Fruit fly (Drosophila melanogaster) whole organism, embryonic: ENCODE measurements around the gene CG14818.

Source experiments
- Antp ChIP-seq: fragments of 200-800 bp; sonication (Bioruptor generic); optimal IDR thresholded peaks from 3 replicates; lab custom pipeline; 2016; ENCODE audit warnings: missing biosample characterization, missing genetic modification characterization
- CG10147 ChIP-seq: fragments of 200-800 bp; sonication (Bioruptor generic); optimal IDR thresholded peaks from 2 replicates; lab custom pipeline; 2019; ENCODE audit warnings: missing biosample characterization, mild to moderate bottlenecking, missing genetic modification characterization, moderate library complexity
- CG1024 ChIP-seq: fragments of 200-800 bp; sonication (Bioruptor generic); IDR thresholded peaks from 2 replicates; pipeline ENCODE4 v1.3.6; 2022; ENCODE audit warnings: missing biosample characterization, missing genetic modification characterization
- CG10462 ChIP-seq: fragments of 200-800 bp; sonication (Bioruptor generic); optimal IDR thresholded peaks from 2 replicates; lab custom pipeline; 2016; ENCODE audit warnings: missing biosample characterization, missing genetic modification characterization
- CG12299 ChIP-seq: fragments of 200-800 bp; sonication (Bioruptor generic); optimal IDR thresholded peaks from 2 replicates; lab custom pipeline; 2018; ENCODE audit warnings: missing biosample characterization, mild to moderate bottlenecking, missing genetic modification characterization
- CG13123 ChIP-seq: fragments of 200-800 bp; sonication (Bioruptor generic); optimal IDR thresholded peaks from 2 replicates; lab custom pipeline; 2016; ENCODE audit warnings: missing biosample characterization, missing genetic modification characterization
- CG13775 ChIP-seq: fragments of 200-800 bp; sonication (Bioruptor generic); optimal IDR thresholded peaks from 3 replicates; lab custom pipeline; 2017; ENCODE audit warnings: missing biosample characterization, mild to moderate bottlenecking, missing genetic modification characterization
- CG15011 ChIP-seq: fragments of 200-800 bp; sonication (Bioruptor generic); optimal IDR thresholded peaks from 3 replicates; lab custom pipeline; 2018; ENCODE audit warnings: missing biosample characterization, mild to moderate bottlenecking, missing genetic modification characterization
- CG15514 ChIP-seq: fragments of 200-800 bp; sonication (Bioruptor generic); optimal IDR thresholded peaks from 3 replicates; lab custom pipeline; 2017; ENCODE audit warnings: missing biosample characterization, missing genetic modification characterization, mild to moderate bottlenecking, moderate library complexity, missing genetic modification reagents
- CG1647 ChIP-seq: fragments of 200-800 bp; sonication (Bioruptor generic); optimal IDR thresholded peaks from 3 replicates; lab custom pipeline; 2016; ENCODE audit warnings: missing biosample characterization, missing genetic modification characterization
- CG16779 ChIP-seq: fragments of 200-800 bp; sonication (Bioruptor generic); IDR thresholded peaks from 2 replicates; pipeline ENCODE4 v1.3.6; 2022; ENCODE audit warnings: missing biosample characterization, missing genetic modification characterization
- CG16815 ChIP-seq: fragments of 200-800 bp; sonication (Bioruptor generic); optimal IDR thresholded peaks from 3 replicates; lab custom pipeline; 2017; ENCODE audit warnings: missing biosample characterization, mild to moderate bottlenecking, missing genetic modification characterization
- CG30431 ChIP-seq: fragments of 200-800 bp; sonication (Bioruptor generic); optimal IDR thresholded peaks from 2 replicates; lab custom pipeline; 2017; ENCODE audit warnings: missing biosample characterization, missing genetic modification characterization
- CG3065 ChIP-seq: fragments of 200-800 bp; sonication (Bioruptor generic); optimal IDR thresholded peaks from 2 replicates; lab custom pipeline; 2016; ENCODE audit warnings: missing biosample characterization, missing genetic modification characterization
- CG3407 ChIP-seq: fragments of 200-800 bp; sonication (Bioruptor generic); optimal IDR thresholded peaks from 2 replicates; lab custom pipeline; 2018; ENCODE audit warnings: missing biosample characterization, mild to moderate bottlenecking, missing genetic modification characterization
- CG3726 ChIP-seq: fragments of 200-800 bp; sonication (Bioruptor generic); IDR thresholded peaks from 3 replicates; pipeline ENCODE4, ENCODE4 v1.3.6; 2022; ENCODE audit warnings: missing biosample characterization, missing genetic modification characterization
- CG42726 ChIP-seq: fragments of 200-800 bp; sonication (Bioruptor generic); IDR thresholded peaks from 2 replicates; pipeline ENCODE4 v1.3.6; 2022; ENCODE audit warnings: missing biosample characterization, missing genetic modification characterization; ENCODE audit not compliant: partially characterized antibody
- Drgx ChIP-seq: fragments of 200-800 bp; sonication (Bioruptor generic); IDR thresholded peaks from 2 replicates; pipeline ENCODE4 v1.3.6; 2022; ENCODE audit warnings: missing biosample characterization, missing genetic modification characterization
- E2f2 ChIP-seq: fragments of 200-800 bp; sonication (Bioruptor generic); IDR thresholded peaks from 2 replicates; pipeline ENCODE4 v1.3.6; 2022; ENCODE audit warnings: missing biosample characterization, missing genetic modification characterization
- Ets65A ChIP-seq: fragments of 200-800 bp; sonication (Bioruptor generic); peaks from one replicate; lab custom pipeline; 2016; ENCODE audit warnings: missing biosample characterization, missing genetic modification characterization
- Fer3 ChIP-seq: fragments of 200-800 bp; sonication (Bioruptor generic); optimal IDR thresholded peaks from 2 replicates; lab custom pipeline; 2018; ENCODE audit warnings: missing biosample characterization, mild to moderate bottlenecking, missing genetic modification characterization, moderate library complexity
- Gsc ChIP-seq: fragments of 200-800 bp; sonication (Bioruptor generic); IDR thresholded peaks from 2 replicates; pipeline ENCODE4 v1.3.6; 2022; ENCODE audit warnings: missing biosample characterization, missing genetic modification characterization
- Gug ChIP-seq: fragments of 200-800 bp; sonication (Bioruptor generic); IDR thresholded peaks from 4 replicates; pipeline ENCODE4 v1.3.6; 2022; ENCODE audit warnings: missing biosample characterization, missing genetic modification characterization
- HLH3B ChIP-seq: fragments of 200-800 bp; sonication (Bioruptor generic); IDR thresholded peaks from 2 replicates; pipeline ENCODE4 v1.3.6; 2022; ENCODE audit warnings: missing biosample characterization, missing genetic modification characterization
- HLHmδ ChIP-seq: fragments of 200-800 bp; sonication (Bioruptor generic); optimal IDR thresholded peaks from 2 replicates; lab custom pipeline; 2018; ENCODE audit warnings: missing biosample characterization, mild to moderate bottlenecking, missing genetic modification characterization, moderate library complexity
- Hr51 ChIP-seq, 2 experiments: fragments of 200-800 bp; sonication (Bioruptor generic); optimal IDR thresholded peaks; 2 replicates in 1 of 2; 3 replicates in 1 of 2; lab custom pipeline; 2016 to 2018; ENCODE audit warnings: missing biosample characterization in 2 of 2, missing genetic modification characterization in 2 of 2, mild to moderate bottlenecking in 1 of 2, moderate library complexity in 1 of 2
- MBD-R2 ChIP-seq: fragments of 200-800 bp; sonication (Bioruptor generic); IDR thresholded peaks from 2 replicates; pipeline ENCODE4 v1.3.6; 2022; ENCODE audit warnings: missing biosample characterization, missing genetic modification characterization
- Nf-YB ChIP-seq: fragments of 200-800 bp; sonication (Bioruptor generic); optimal IDR thresholded peaks from 3 replicates; lab custom pipeline; 2019; ENCODE audit warnings: missing biosample characterization, mild to moderate bottlenecking, missing genetic modification characterization, moderate library complexity
- Ravus ChIP-seq: fragments of 200-800 bp; sonication (Bioruptor generic); IDR thresholded peaks from 2 replicates; pipeline ENCODE4 v1.3.6; 2022; ENCODE audit warnings: missing biosample characterization, missing genetic modification characterization
- Sin3A ChIP-seq: fragments of >200 bp; optimal IDR thresholded peaks from 2 replicates; lab custom pipeline; 2018
- Usf ChIP-seq: fragments of 200-800 bp; sonication (Bioruptor generic); optimal IDR thresholded peaks from 2 replicates; lab custom pipeline; 2017; ENCODE audit warnings: missing genotype, missing biosample characterization, missing genetic modification characterization
- YL-1 ChIP-seq: fragments of 200-800 bp; sonication (Bioruptor generic); optimal IDR thresholded peaks from 3 replicates; lab custom pipeline; 2017; ENCODE audit warnings: missing biosample characterization, mild to moderate bottlenecking, missing genetic modification characterization
- ara ChIP-seq: fragments of 200-800 bp; sonication (Bioruptor generic); IDR thresholded peaks from 2 replicates; pipeline ENCODE4 v1.3.6; 2022; ENCODE audit warnings: missing biosample characterization, missing genetic modification characterization
- br ChIP-seq: fragments of >200 bp; optimal IDR thresholded peaks from 2 replicates; lab custom pipeline; 2017
- fd102C ChIP-seq: fragments of 200-800 bp; sonication (Bioruptor generic); optimal IDR thresholded peaks from 2 replicates; lab custom pipeline; 2018; ENCODE audit warnings: missing biosample characterization, mild to moderate bottlenecking, missing genetic modification characterization, moderate library complexity
- fd96Cb ChIP-seq: fragments of 200-800 bp; sonication (Bioruptor generic); optimal IDR thresholded peaks from 2 replicates; lab custom pipeline; 2018; ENCODE audit warnings: missing biosample characterization, mild to moderate bottlenecking, missing genetic modification characterization, moderate library complexity
- fu2 ChIP-seq: fragments of 200-800 bp; sonication (Bioruptor generic); optimal IDR thresholded peaks from 2 replicates; lab custom pipeline; 2016; ENCODE audit warnings: missing biosample characterization, missing genetic modification characterization
- her ChIP-seq: fragments of 200-800 bp; sonication (Bioruptor generic); optimal IDR thresholded peaks from 2 replicates; lab custom pipeline; 2016; ENCODE audit warnings: missing biosample characterization, missing genetic modification characterization
- ind ChIP-seq: fragments of 200-800 bp; sonication (Bioruptor generic); optimal IDR thresholded peaks from 3 replicates; lab custom pipeline; 2016; ENCODE audit warnings: missing biosample characterization, missing genetic modification characterization
- kah ChIP-seq: fragments of 200-800 bp; sonication (Bioruptor generic); optimal IDR thresholded peaks from 2 replicates; lab custom pipeline; 2018; ENCODE audit warnings: missing biosample characterization, mild to moderate bottlenecking, missing genetic modification characterization
- ken ChIP-seq: fragments of 200-800 bp; sonication (Bioruptor generic); IDR thresholded peaks from 3 replicates; pipeline ENCODE4 v1.3.6; 2022; ENCODE audit warnings: missing biosample characterization, missing genetic modification characterization
- luna ChIP-seq: fragments of 200-800 bp; sonication (Bioruptor generic); optimal IDR thresholded peaks from 2 replicates; lab custom pipeline; 2016; ENCODE audit warnings: missing biosample characterization, missing genetic modification characterization
- maf-S ChIP-seq: fragments of 200-800 bp; sonication (Bioruptor generic); optimal IDR thresholded peaks from 2 replicates; lab custom pipeline; 2016; ENCODE audit warnings: missing biosample characterization, missing genetic modification characterization
- repo ChIP-seq: fragments of 200-800 bp; sonication (Bioruptor generic); optimal IDR thresholded peaks from 2 replicates; lab custom pipeline; 2016; ENCODE audit warnings: missing biosample characterization, missing genetic modification characterization
- sens-2 ChIP-seq: fragments of 200-800 bp; sonication (Bioruptor generic); IDR thresholded peaks from 2 replicates; pipeline ENCODE4 v1.3.6; 2022; ENCODE audit warnings: missing biosample characterization, missing genetic modification characterization
- shn ChIP-seq: fragments of 200-800 bp; sonication (Bioruptor generic); optimal IDR thresholded peaks from 3 replicates; lab custom pipeline; 2016; ENCODE audit warnings: missing biosample characterization, missing genetic modification characterization
- so ChIP-seq: fragments of 200-800 bp; sonication (Bioruptor generic); IDR thresholded peaks from 3 replicates; pipeline ENCODE4 v1.3.6; 2022; ENCODE audit warnings: missing biosample characterization, missing genetic modification characterization
- usp ChIP-seq: fragments of >200 bp; optimal IDR thresholded peaks from 2 replicates; lab custom pipeline; 2017; ENCODE audit warnings: missing biosample characterization, missing genetic modification characterization
- vfl ChIP-seq: fragments of 200-800 bp; sonication (Bioruptor generic); optimal IDR thresholded peaks from 2 replicates; lab custom pipeline; 2016; ENCODE audit warnings: missing biosample characterization, missing genetic modification characterization
- vnd ChIP-seq: fragments of 200-800 bp; sonication (Bioruptor generic); IDR thresholded peaks from 3 replicates; pipeline ENCODE4 v1.3.6; 2022; ENCODE audit warnings: missing biosample characterization, missing genetic modification characterization; ENCODE audit not compliant: partially characterized antibody
- yki ChIP-seq: fragments of >200 bp; optimal IDR thresholded peaks from 3 replicates; lab custom pipeline; 2018
- zf30C ChIP-seq: fragments of 200-800 bp; sonication (Bioruptor generic); optimal IDR thresholded peaks from 3 replicates; lab custom pipeline; 2018; ENCODE audit warnings: missing biosample characterization, mild to moderate bottlenecking, missing genetic modification characterization

The CG14818 gene

dm6 chrX:1877107-1877736, 2.4 kb downstream of the CG14818 start, which contains the start of the genes CG14817 and CG14805 (continued):
- peak; percentile 93 for TF ChIP-seq YL-1 (GFP tag; lab: Kevin White, UChicago)
- TF ChIP-seq fd96Cb (tag; lab: Kevin White, UChicago) = no peak
- TF ChIP-seq CG3407 (GFP tag; lab: Kevin White, UChicago) = no peak
- TF ChIP-seq CG1024 = no peak
- peak; percentile 52 for TF ChIP-seq CG1647 (GFP tag; lab: Kevin White, UChicago)
- TF ChIP-seq CG30431 (GFP tag; lab: Kevin White, UChicago) = peak; percentile 22
- no peak for TF ChIP-seq luna (GFP tag; lab: Kevin White, UChicago)
- peak; percentile 76 for TF ChIP-seq Fer3 (tag; lab: Kevin White, UChicago)
- peak; percentile 12 for TF ChIP-seq her (GFP tag; lab: Kevin White, UChicago)
- no peak for TF ChIP-seq usp (GFP tag; lab: Kevin White, UChicago)
- peak; percentile 57 for TF ChIP-seq E2f2 (GFP tag; lab: Robert Waterston, UW)
- TF ChIP-seq ken = 0 out of 3 replicates have a peak, but pooled peaks have one; percentile 40
- peak in 1 of 2 experiments; percentile 12 for TF ChIP-seq Hr51 (GFP tag; optimal IDR thresholded peaks at IDR 0.05; lab: Kevin White, UChicago)
- no peak for TF ChIP-seq Gsc (GFP tag; lab: Robert Waterston, UW)
- peak; percentile 11 for TF ChIP-seq repo (GFP tag; lab: Kevin White, UChicago)
- no peak for TF ChIP-seq Drgx (GFP tag; lab: Robert Waterston, UW)
- no peak for TF ChIP-seq CG10462 (GFP tag; lab: Kevin White, UChicago)
- no peak for TF ChIP-seq ind (GFP tag; lab: Kevin White, UChicago)
- 0 out of 3 replicates have a peak, but pooled peaks have one; percentile 29 for TF ChIP-seq so
- no peak for TF ChIP-seq CG3726 (GFP tag; lab: Robert Waterston, UW)
- no peak for TF ChIP-seq CG42726 (GFP tag; lab: Robert Waterston, UW)
- TF ChIP-seq shn (GFP tag; lab: Kevin White, UChicago) = no peak
- peak; percentile 81 for TF ChIP-seq HLHmδ (GFP tag; lab: Kevin White, UChicago)
- no peak for TF ChIP-seq CG15011 (GFP tag; lab: Kevin White, UChicago)
- no peak for TF ChIP-seq Antp (GFP tag; lab: Kevin White, UChicago)
- TF ChIP-seq Usf (GFP tag; lab: Kevin White, UChicago) = peak; percentile 26
- 0 out of 2 replicates have a peak, but pooled peaks have one; percentile 33 for TF ChIP-seq HLH3B
- peak; percentile 41 for TF ChIP-seq sens-2
- 0 out of 3 replicates have a peak, but pooled peaks have one; percentile 31 for TF ChIP-seq vnd (GFP tag; lab: Robert Waterston, UW)
- peak; percentile 10 for TF ChIP-seq CG13123 (GFP tag; lab: Kevin White, UChicago)
- peak; percentile 81 for TF ChIP-seq CG12299 (tag; lab: Kevin White, UChicago)
- TF ChIP-seq CG16779 (GFP tag; lab: Robert Waterston, UW) = no peak
- TF ChIP-seq br (lab: Kevin White, UChicago) = no peak
- peak; percentile 14 for TF ChIP-seq fd102C (GFP tag; lab: Kevin White, UChicago)
- peak; percentile 13 for TF ChIP-seq fu2 (GFP tag; lab: Kevin White, UChicago)
- peak; percentile 72 for TF ChIP-seq CG13775 (GFP tag; lab: Kevin White, UChicago)
- peak; percentile 76 for TF ChIP-seq CG10147 (GFP tag; lab: Kevin White, UChicago)
- TF ChIP-seq Gug (GFP tag; lab: Robert Waterston, UW) = no peak
- TF ChIP-seq Ets65A (GFP tag; lab: Kevin White, UChicago) = peak; percentile 91
- TF ChIP-seq CG16815 = no peak
- no peak for TF ChIP-seq maf-S
- TF ChIP-seq yki (lab: Kevin White, UChicago) = no peak
- peak; percentile 90 for TF ChIP-seq CG15514 (GFP tag; lab: Kevin White, UChicago)
- TF ChIP-seq CG3065 (GFP tag; lab: Kevin White, UChicago) = no peak
- TF ChIP-seq Ravus (GFP tag; lab: Robert Waterston, UW) = no peak
- no peak for TF ChIP-seq zf30C (GFP tag; lab: Kevin White, UChicago)
- peak; percentile 74 for TF ChIP-seq kah (GFP tag; lab: Kevin White, UChicago)
- 0 out of 2 replicates have a peak, but pooled peaks have one; percentile 11 for TF ChIP-seq ara (GFP tag; lab: Robert Waterston, UW)
- peak; percentile 75 for TF ChIP-seq MBD-R2 (GFP tag; lab: Robert Waterston, UW)
- TF ChIP-seq Sin3A = no peak
- TF ChIP-seq Nf-YB (GFP tag; lab: Kevin White, UChicago) = peak; percentile 51
- TF ChIP-seq vfl = no peak
